Fruit fly (Drosophila melanogaster) whole organism: ENCODE data around the gene CG13708.

Experiments
- EcR ChIP-seq, 2 experiments: fragments of >200 bp; optimal IDR thresholded peaks; 2 replicates each; lab custom pipeline; 2017; ENCODE audit warnings: missing biosample characterization in 2 of 2, missing genetic modification characterization in 2 of 2, missing genetic modification reagents in 2 of 2
- pan ChIP-seq: fragments of >200 bp; optimal IDR thresholded peaks from 2 replicates; lab custom pipeline; 2017
- psq ChIP-seq: fragments of >200 bp; optimal IDR thresholded peaks from 2 replicates; lab custom pipeline; 2017
- usp ChIP-seq: fragments of >200 bp; optimal IDR thresholded peaks from 2 replicates; lab custom pipeline; 2017; ENCODE audit warnings: missing biosample characterization, missing genetic modification characterization, mixed read lengths

DNA sequence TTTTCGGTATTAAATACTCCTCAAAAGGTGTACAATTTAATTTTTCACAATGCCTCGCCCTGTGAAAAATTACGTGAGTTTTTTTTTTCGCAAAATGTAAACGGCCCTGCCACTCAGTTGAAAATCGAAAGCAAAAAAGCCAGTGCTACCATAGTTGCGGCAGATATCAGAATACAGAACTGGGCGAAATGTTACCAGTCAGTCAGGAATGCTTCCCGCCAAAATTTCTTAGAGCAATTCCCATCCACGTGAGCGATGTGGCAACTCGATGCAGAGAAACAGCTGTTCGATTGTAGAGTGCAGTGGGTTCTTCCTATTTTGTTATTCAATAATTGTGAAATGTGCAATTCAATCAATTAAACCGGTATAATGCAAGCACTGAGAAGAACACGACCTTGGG lies 7.8 kb downstream of the CG13708 start, which contains the start of the genes Dhc64C and LeuRS-m:
- TF ChIP-seq usp (GFP tag; lab: Kevin White, UChicago) (no peak), pan (lab: Kevin White, UChicago) (no peak), psq (lab: Kevin White, UChicago) (no peak), EcR (GFP tag; optimal IDR thresholded peaks at IDR 0.05; lab: Kevin White, UChicago) (no peak)
